Worm (Caenorhabditis elegans): ENCODE data around the gene rbg-1.

ce11 chrX:14982525-14982924 is 808 bp upstream of the rbg-1 start, which contains the start of gene plp-2:
- TF ChIP-seq ama-1 (optimal IDR thresholded peaks at IDR 0.05) (peak; percentile 26), pqm-1 (tag; optimal IDR thresholded peaks at IDR 0.05) (no peak)
